Fruit fly (Drosophila melanogaster): ENCODE measurements around the gene CG13051.

- no peak for TF ChIP-seq hbn (GFP tag; IDR thresholded peaks at IDR 0.05; ENCODE audit: partially characterized antibody)
- TF ChIP-seq lola (GFP tag; optimal IDR thresholded peaks at IDR 0.05): no peak
- TF ChIP-seq crp (GFP tag; optimal IDR thresholded peaks at IDR 0.05): no peak
- TF ChIP-seq Ets65A (GFP tag): peak; percentile 30
- no peak for TF ChIP-seq CkIIα-i1 (GFP tag; IDR thresholded peaks at IDR 0.05)
- no peak for TF ChIP-seq NK7.1 (GFP tag; optimal IDR thresholded peaks at IDR 0.05)
Measured at dm6 chr3L:16257118-16257627, 7.7 kb downstream of the CG13051 start, which contains the start of gene CG13054.

Measured in whole organism, embryonic.